Worm (Caenorhabditis elegans): Measurements from ENCODE around the gene C46H3.2.

ce11 chrX:1230658-1231057 is at the start of gene C46H3.2:
- TF ChIP-seq W03F9.2 (tag; optimal IDR thresholded peaks at IDR 0.05), result no peak
- TF ChIP-seq him-1 (tag; optimal IDR thresholded peaks at IDR 0.05), result no peak
- no peak for TF ChIP-seq dao-5 (tag; optimal IDR thresholded peaks at IDR 0.05)

All from whole organism, L4/young adult.